Fruit fly (Drosophila melanogaster): ENCODE results near the gene Tengl2.

The Tengl2 gene

DNA sequence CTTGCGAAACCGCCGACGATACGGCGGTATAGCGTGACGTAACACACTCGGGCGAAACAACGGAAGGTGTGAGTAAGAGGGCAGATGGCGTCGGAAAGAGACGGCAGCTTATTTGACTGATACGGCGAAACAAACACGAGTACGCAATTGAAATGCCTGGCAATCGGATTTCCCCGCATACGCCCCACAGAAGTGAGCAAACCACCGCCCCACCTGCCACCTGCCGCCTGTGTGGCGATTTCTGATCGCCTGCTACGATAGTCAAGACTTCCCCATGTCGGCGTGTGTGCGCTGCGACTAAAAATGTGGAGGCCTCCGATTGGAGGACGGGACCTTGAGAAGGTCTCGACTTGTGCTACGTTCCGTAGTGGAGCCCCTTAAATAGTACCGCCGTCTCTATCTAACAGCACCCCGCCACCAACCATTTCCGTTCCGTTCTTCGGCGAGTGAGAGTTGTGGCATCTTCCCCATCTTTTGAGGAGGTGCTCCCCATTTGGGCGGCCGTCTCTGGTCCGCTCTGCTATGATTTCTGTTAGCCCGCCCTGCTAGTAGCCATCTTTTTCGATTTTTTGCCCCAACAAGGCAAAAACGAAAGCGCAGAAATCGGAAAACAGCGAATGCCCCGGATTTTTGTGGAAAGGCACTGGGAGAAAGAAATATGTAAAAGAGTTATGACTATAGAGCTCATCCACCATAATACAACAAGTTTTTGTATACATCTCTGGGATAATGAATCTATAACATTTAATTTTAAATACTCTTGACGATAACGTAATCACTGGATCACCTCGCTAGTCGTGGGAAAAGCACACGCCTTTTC, 40.4 kb downstream of the Tengl2 start:
- peak; percentile 98 for TF ChIP-seq ey (GFP tag; optimal IDR thresholded peaks at IDR 0.05)
- peak; percentile 95 for TF ChIP-seq dmrt93B (GFP tag; optimal IDR thresholded peaks at IDR 0.05)
- no peak for TF ChIP-seq GATAd (GFP tag; optimal IDR thresholded peaks at IDR 0.05)
- TF ChIP-seq tai (GFP tag; optimal IDR thresholded peaks at IDR 0.05) = peak; percentile 87
- TF ChIP-seq Hr83 (GFP tag; optimal IDR thresholded peaks at IDR 0.05; ENCODE audit: poor library complexity, severe bottlenecking) = peak; percentile 79
- no peak for TF ChIP-seq lola (GFP tag; optimal IDR thresholded peaks at IDR 0.05)
- TF ChIP-seq Dif (GFP tag; optimal IDR thresholded peaks at IDR 0.05; ENCODE audit: partially characterized antibody) = peak; percentile 92
- TF ChIP-seq dl (GFP tag; optimal IDR thresholded peaks at IDR 0.05; ENCODE audit: insufficient read depth in 1 of 2, partially characterized antibody in 2 of 2) = peak; percentile 72 to 77
- peak; percentile 97 for TF ChIP-seq br (GFP tag; optimal IDR thresholded peaks at IDR 0.05)
- no peak for TF ChIP-seq N (GFP tag; optimal IDR thresholded peaks at IDR 0.05)
- TF ChIP-seq Rel (GFP tag; optimal IDR thresholded peaks at IDR 0.05) = peak; percentile 90
- TF ChIP-seq Rel (tag; optimal IDR thresholded peaks at IDR 0.05) = peak; percentile 98
- no peak for TF ChIP-seq Abd-B (GFP tag; optimal IDR thresholded peaks at IDR 0.05)
- peak; percentile 98 for TF ChIP-seq fru (GFP tag; optimal IDR thresholded peaks at IDR 0.05)
- peak; percentile 95 for TF ChIP-seq Sp1 (GFP tag; optimal IDR thresholded peaks at IDR 0.05)
- TF ChIP-seq brk (GFP tag; optimal IDR thresholded peaks at IDR 0.05) = peak; percentile 90
- TF ChIP-seq woc (GFP tag; optimal IDR thresholded peaks at IDR 0.05) = peak; percentile 94
- TF ChIP-seq OdsH (GFP tag; optimal IDR thresholded peaks at IDR 0.05) = peak; percentile 97
- TF ChIP-seq Vsx2 (GFP tag; optimal IDR thresholded peaks at IDR 0.05; ENCODE audit: partially characterized antibody) = peak; percentile 93
- TF ChIP-seq CrebA (GFP tag; optimal IDR thresholded peaks at IDR 0.05; ENCODE audit: borderline replicate concordance) = peak; percentile 90
- TF ChIP-seq dsf (GFP tag; optimal IDR thresholded peaks at IDR 0.05; ENCODE audit: borderline replicate concordance) = peak; percentile 80
- no peak for TF ChIP-seq Hr78 (GFP tag; optimal IDR thresholded peaks at IDR 0.05)
- TF ChIP-seq jim (GFP tag; optimal IDR thresholded peaks at IDR 0.05) = no peak
- TF ChIP-seq usp (GFP tag; optimal IDR thresholded peaks at IDR 0.05) = no peak
- peak; percentile 65 for TF ChIP-seq sv (GFP tag; optimal IDR thresholded peaks at IDR 0.05)
- peak; percentile 95 for TF ChIP-seq HLH106 (tag; optimal IDR thresholded peaks at IDR 0.05)
- TF ChIP-seq Dfd (GFP tag; optimal IDR thresholded peaks at IDR 0.05) = no peak
- peak; percentile 80 for TF ChIP-seq Jra (GFP tag; optimal IDR thresholded peaks at IDR 0.05)
- TF ChIP-seq Hnf4 (GFP tag; optimal IDR thresholded peaks at IDR 0.05) = peak; percentile 95
- TF ChIP-seq Myc (optimal IDR thresholded peaks at IDR 0.05) = peak; percentile 3
- peak; percentile 93 for TF ChIP-seq psq (GFP tag; optimal IDR thresholded peaks at IDR 0.05)
- no peak for TF ChIP-seq pan (optimal IDR thresholded peaks at IDR 0.05)
- TF ChIP-seq foxo (GFP tag; optimal IDR thresholded peaks at IDR 0.05) = peak; percentile 87 to 98
- peak; percentile 78 for TF ChIP-seq Mio (GFP tag; optimal IDR thresholded peaks at IDR 0.05)
- TF ChIP-seq h (GFP tag; optimal IDR thresholded peaks at IDR 0.05) = peak; percentile 98
- TF ChIP-seq CG9705 (GFP tag; optimal IDR thresholded peaks at IDR 0.05) = peak; percentile 75
- peak; percentile 96 for TF ChIP-seq sage (GFP tag; optimal IDR thresholded peaks at IDR 0.05)
- peak; percentile 97 for TF ChIP-seq CG32264 (GFP tag; optimal IDR thresholded peaks at IDR 0.05)
- TF ChIP-seq rgr (GFP tag; optimal IDR thresholded peaks at IDR 0.05) = peak; percentile 97

DNA sequence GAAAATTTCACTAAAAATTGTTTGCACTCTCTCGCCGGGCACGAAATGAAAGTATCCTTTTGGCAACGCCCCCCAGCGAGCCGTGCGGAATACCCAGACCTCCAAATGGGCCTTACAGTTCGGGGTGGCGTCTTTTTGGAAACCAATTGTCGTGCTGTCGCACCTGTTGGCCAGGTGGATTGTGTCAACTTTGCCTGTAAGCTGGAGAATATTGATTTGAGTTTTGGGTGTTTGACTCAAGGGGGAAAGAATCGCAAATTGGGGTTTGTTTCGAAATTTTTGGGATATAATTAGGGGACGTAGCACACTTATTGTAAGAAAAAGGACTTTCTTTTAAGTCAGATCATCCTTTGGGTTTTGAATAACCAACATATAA, 41.1 kb downstream of the Tengl2 start:
- peak in 1 of 2 experiments; percentile 23 for TF ChIP-seq dl (GFP tag; optimal IDR thresholded peaks at IDR 0.05; ENCODE audit: insufficient read depth in 1 of 2, partially characterized antibody in 2 of 2)
- no peak for TF ChIP-seq GATAd (GFP tag; optimal IDR thresholded peaks at IDR 0.05)
- no peak for TF ChIP-seq br (GFP tag; optimal IDR thresholded peaks at IDR 0.05)
- no peak for TF ChIP-seq Myc (optimal IDR thresholded peaks at IDR 0.05)
- no peak for TF ChIP-seq rgr (GFP tag; optimal IDR thresholded peaks at IDR 0.05)
- no peak for TF ChIP-seq pan (optimal IDR thresholded peaks at IDR 0.05)
- no peak for TF ChIP-seq woc (GFP tag; optimal IDR thresholded peaks at IDR 0.05)
- no peak for TF ChIP-seq CG9705 (GFP tag; optimal IDR thresholded peaks at IDR 0.05)
- TF ChIP-seq dsf (GFP tag; optimal IDR thresholded peaks at IDR 0.05; ENCODE audit: borderline replicate concordance) = no peak
- no peak for TF ChIP-seq jim (GFP tag; optimal IDR thresholded peaks at IDR 0.05)
- TF ChIP-seq Dif (GFP tag; optimal IDR thresholded peaks at IDR 0.05; ENCODE audit: partially characterized antibody) = peak; percentile 27
- no peak for TF ChIP-seq CG32264 (GFP tag; optimal IDR thresholded peaks at IDR 0.05)
- no peak for TF ChIP-seq Rel (GFP tag; optimal IDR thresholded peaks at IDR 0.05)
- TF ChIP-seq Rel (tag; optimal IDR thresholded peaks at IDR 0.05) = no peak
- no peak for TF ChIP-seq brk (GFP tag; optimal IDR thresholded peaks at IDR 0.05)
- no peak for TF ChIP-seq Hnf4 (GFP tag; optimal IDR thresholded peaks at IDR 0.05)
- TF ChIP-seq Jra (GFP tag; optimal IDR thresholded peaks at IDR 0.05) = no peak

All from whole organism, wandering third instar larva.